Worm (Caenorhabditis elegans) whole organism, young adult: ENCODE results near the gene txt-13.

Source experiments
- B0019.2 ChIP-seq: fragments of 200-800 bp; sonication (Bioruptor generic); conservative IDR thresholded peaks from 2 replicates; pipeline ENCODE4 v1.3.6; 2022; ENCODE audit warnings: missing genetic modification reagents, missing genetic modification characterization, missing compliant biosample characterization
- C06A6.2 ChIP-seq: fragments of 200-800 bp; sonication (Bioruptor generic); conservative IDR thresholded peaks from 2 replicates; pipeline ENCODE4 v1.3.6; 2022; ENCODE audit warnings: missing genetic modification characterization, missing compliant biosample characterization
- F33H1.4 ChIP-seq: fragments of 200-800 bp; sonication (Bioruptor generic); IDR thresholded peaks from 2 replicates; pipeline ENCODE4 v1.3.6; 2022; ENCODE audit warnings: missing genetic modification reagents, missing genetic modification characterization, missing compliant biosample characterization
- F37B4.10 ChIP-seq: fragments of 200-800 bp; sonication (Bioruptor generic); IDR thresholded peaks from 2 replicates; pipeline ENCODE4 v1.3.6; 2022; ENCODE audit warnings: missing genetic modification characterization, missing compliant biosample characterization
- F49E8.2 ChIP-seq: sonication (generic microtip); optimal IDR thresholded peaks from 3 replicates; lab custom pipeline; 2017; ENCODE audit warnings: missing genetic modification characterization, mild to moderate bottlenecking, missing compliant biosample characterization, antibody characterized with exemption, moderate library complexity; ENCODE audit not compliant: insufficient read depth
- F57A8.1 ChIP-seq: fragments of 200-800 bp; sonication (Bioruptor generic); optimal IDR thresholded peaks from 2 replicates; lab custom pipeline; 2018; ENCODE audit warnings: mild to moderate bottlenecking, missing genetic modification characterization, moderate library complexity, missing compliant biosample characterization
- F57C9.4 ChIP-seq: sonication (generic microtip); optimal IDR thresholded peaks from 2 replicates; lab custom pipeline; 2017; ENCODE audit warnings: mild to moderate bottlenecking, missing genetic modification characterization, missing compliant biosample characterization
- T07F8.4 ChIP-seq: sonication (generic microtip); optimal IDR thresholded peaks from 2 replicates; lab custom pipeline; 2016; ENCODE audit warnings: mild to moderate bottlenecking, missing genetic modification characterization, moderate library complexity, missing compliant biosample characterization
- Y67H2A.10 ChIP-seq: fragments of 200-800 bp; sonication (Bioruptor generic); conservative IDR thresholded peaks from 2 replicates; pipeline ENCODE4 v1.3.6; 2022; ENCODE audit warnings: missing genetic modification reagents, missing genetic modification characterization, missing compliant biosample characterization
- Y95B8A.8 ChIP-seq: fragments of 200-800 bp; sonication (Bioruptor generic); IDR thresholded peaks from 2 replicates; pipeline ENCODE4 v1.3.6; 2022; ENCODE audit warnings: missing genetic modification reagents, missing genetic modification characterization, missing compliant biosample characterization
- ZK185.1 ChIP-seq: sonication (generic microtip); optimal IDR thresholded peaks from 2 replicates; lab custom pipeline; 2016; ENCODE audit warnings: mild to moderate bottlenecking, missing genetic modification characterization, missing compliant biosample characterization; ENCODE audit not compliant: poor library complexity, severe bottlenecking
- atf-7 ChIP-seq: sonication (generic microtip); optimal IDR thresholded peaks from 2 replicates; lab custom pipeline; 2017; ENCODE audit warnings: mild to moderate bottlenecking, missing genetic modification characterization, missing compliant biosample characterization
- bed-1 ChIP-seq: fragments of 200-800 bp; sonication (Bioruptor generic); IDR thresholded peaks from 2 replicates; pipeline ENCODE4 v1.3.6; 2022; ENCODE audit warnings: missing genetic modification reagents, missing genetic modification characterization, missing compliant biosample characterization
- ccch-3 ChIP-seq: fragments of 200-800 bp; sonication (Bioruptor generic); optimal IDR thresholded peaks from 2 replicates; lab custom pipeline; 2018; ENCODE audit warnings: mild to moderate bottlenecking, missing genetic modification characterization, missing compliant biosample characterization
- ceh-27 ChIP-seq: fragments of 200-800 bp; sonication (Bioruptor generic); optimal IDR thresholded peaks from 2 replicates; lab custom pipeline; 2018; ENCODE audit warnings: mild to moderate bottlenecking, missing genetic modification characterization, moderate library complexity, missing compliant biosample characterization
- ceh-58 ChIP-seq: fragments of 200-800 bp; sonication (Bioruptor generic); IDR thresholded peaks from 2 replicates; pipeline ENCODE4 v1.3.6; 2022; ENCODE audit warnings: missing genetic modification characterization, missing compliant biosample characterization
- ceh-79 ChIP-seq: sonication (generic microtip); optimal IDR thresholded peaks from 2 replicates; lab custom pipeline; 2017; ENCODE audit warnings: mild to moderate bottlenecking, missing genetic modification characterization, missing compliant biosample characterization
- chd-7 ChIP-seq: sonication (generic microtip); optimal IDR thresholded peaks from 2 replicates; lab custom pipeline; 2016; ENCODE audit warnings: mild to moderate bottlenecking, missing genetic modification characterization, moderate library complexity, missing compliant biosample characterization
- die-1 ChIP-seq: sonication (generic microtip); optimal IDR thresholded peaks from 2 replicates; lab custom pipeline; 2016; ENCODE audit warnings: missing genotype, mild to moderate bottlenecking, missing genetic modification characterization, missing compliant biosample characterization
- dox-1 ChIP-seq: fragments of 200-800 bp; sonication (Bioruptor generic); IDR thresholded peaks from 2 replicates; pipeline ENCODE4 v1.3.6; 2022; ENCODE audit warnings: missing genetic modification reagents, missing genetic modification characterization, missing compliant biosample characterization
- ets-4 ChIP-seq: fragments of 200-800 bp; sonication (Bioruptor generic); optimal IDR thresholded peaks from 2 replicates; lab custom pipeline; 2018; ENCODE audit warnings: mild to moderate bottlenecking, missing genetic modification characterization, missing compliant biosample characterization
- gei-17 ChIP-seq: fragments of 200-800 bp; sonication (Bioruptor generic); optimal IDR thresholded peaks from 2 replicates; lab custom pipeline; 2018; ENCODE audit warnings: mild to moderate bottlenecking, missing genetic modification characterization, missing compliant biosample characterization
- hlh-12 ChIP-seq: sonication (generic microtip); optimal IDR thresholded peaks from 2 replicates; lab custom pipeline; 2016; ENCODE audit warnings: missing genetic modification characterization, missing compliant biosample characterization
- hmg-20 ChIP-seq: fragments of 200-800 bp; sonication (Bioruptor generic); IDR thresholded peaks from 2 replicates; pipeline ENCODE4 v1.3.6; 2022; ENCODE audit warnings: missing genetic modification reagents, missing genetic modification characterization, missing compliant biosample characterization
- let-526 ChIP-seq: fragments of 200-800 bp; sonication (Bioruptor generic); IDR thresholded peaks from 2 replicates; pipeline ENCODE4 v1.3.6; 2022; ENCODE audit warnings: missing genetic modification reagents, missing genetic modification characterization, missing compliant biosample characterization
- lin-26 ChIP-seq: fragments of 200-800 bp; sonication (Bioruptor generic); IDR thresholded peaks from 2 replicates; pipeline ENCODE4 v1.3.6; 2022; ENCODE audit warnings: missing genetic modification reagents, missing genetic modification characterization, missing compliant biosample characterization
- lin-40 ChIP-seq: sonication (generic microtip); optimal IDR thresholded peaks from 2 replicates; lab custom pipeline; 2016; ENCODE audit warnings: missing genetic modification characterization, mild to moderate bottlenecking, missing compliant biosample characterization, missing genotype, missing genetic modification reagents
- lin-54 ChIP-seq: fragments of 200-800 bp; sonication (Bioruptor generic); optimal IDR thresholded peaks from 2 replicates; lab custom pipeline; 2018; ENCODE audit warnings: mild to moderate bottlenecking, missing genetic modification characterization, missing compliant biosample characterization
- lir-1 ChIP-seq: fragments of 200-800 bp; sonication (Bioruptor generic); conservative IDR thresholded peaks from 2 replicates; pipeline ENCODE4 v1.3.6; 2022; ENCODE audit warnings: missing genetic modification reagents, missing genetic modification characterization, missing compliant biosample characterization
- mes-4 ChIP-seq: sonication (generic microtip); optimal IDR thresholded peaks from 2 replicates; lab custom pipeline; 2016; ENCODE audit warnings: missing genotype, missing genetic modification characterization, missing compliant biosample characterization
- nfya-1 ChIP-seq: sonication (generic microtip); optimal IDR thresholded peaks from 2 replicates; lab custom pipeline; 2017; ENCODE audit warnings: antibody characterized with exemption, missing compliant biosample characterization, missing genetic modification characterization, borderline replicate concordance; ENCODE audit not compliant: insufficient read depth
- nfyb-1 ChIP-seq: fragments of 200-800 bp; sonication (Bioruptor generic); IDR thresholded peaks from 2 replicates; pipeline ENCODE4 v1.3.6; 2022; ENCODE audit warnings: missing genetic modification reagents, missing genetic modification characterization, missing compliant biosample characterization
- nhr-80 ChIP-seq: sonication (generic microtip); optimal IDR thresholded peaks from 2 replicates; lab custom pipeline; 2016; ENCODE audit warnings: missing genetic modification characterization, missing compliant biosample characterization
- pbrm-1 ChIP-seq: fragments of 200-800 bp; sonication (Bioruptor generic); IDR thresholded peaks from 2 replicates; pipeline ENCODE4 v1.3.6; 2022; ENCODE audit warnings: missing genetic modification reagents, missing genetic modification characterization, missing compliant biosample characterization
- pha-4 ChIP-seq: fragments of 150-350 bp; sonication (generic microtip); optimal IDR thresholded peaks from 2 replicates; lab custom pipeline; 2014; ENCODE audit warnings: missing biosample characterization, missing genetic modification reagents, missing genetic modification characterization
- rcor-1 ChIP-seq: fragments of 200-800 bp; sonication (Bioruptor generic); IDR thresholded peaks from 2 replicates; pipeline ENCODE4 v1.3.6; 2022; ENCODE audit warnings: missing genetic modification reagents, missing genetic modification characterization, missing compliant biosample characterization
- rec-8 ChIP-seq, 2 experiments: sonication (generic microtip); optimal IDR thresholded peaks; 2 replicates each; lab custom pipeline; 2016; ENCODE audit warnings: mild to moderate bottlenecking in 2 of 2, missing genetic modification characterization in 2 of 2, missing genetic modification reagents in 2 of 2, missing genotype in 2 of 2, missing biosample characterization in 1 of 2, missing compliant biosample characterization in 1 of 2, moderate library complexity in 1 of 2
- rpc-1 ChIP-seq, 2 experiments: fragments of 150-350 bp in 1 of 2; sonication (generic microtip) in 1 of 2; optimal IDR thresholded peaks; 2 replicates each; lab custom pipeline; 2014 to 2018; ENCODE audit warnings: missing biosample characterization in 1 of 2, missing genetic modification characterization in 1 of 2, missing genetic modification reagents in 1 of 2, missing genotype in 1 of 2
- snpc-1.3 ChIP-seq: sonication (generic microtip); optimal IDR thresholded peaks from 2 replicates; lab custom pipeline; 2017; ENCODE audit warnings: missing genetic modification characterization, mild to moderate bottlenecking, missing compliant biosample characterization, antibody characterized with exemption, moderate library complexity, missing genotype, missing genetic modification reagents; ENCODE audit not compliant: insufficient read depth
- snpc-3.4 ChIP-seq: sonication (generic microtip); optimal IDR thresholded peaks from 2 replicates; lab custom pipeline; 2017; ENCODE audit warnings: missing genetic modification characterization, mild to moderate bottlenecking, missing compliant biosample characterization, antibody characterized with exemption, moderate library complexity, missing genotype, missing genetic modification reagents
- tbx-9 ChIP-seq: sonication (generic microtip); optimal IDR thresholded peaks from 2 replicates; lab custom pipeline; 2016; ENCODE audit warnings: borderline replicate concordance, missing genetic modification characterization, inconsistent platforms, missing compliant biosample characterization
- zfh-2 ChIP-seq: fragments of 200-800 bp; sonication (Bioruptor generic); conservative IDR thresholded peaks from 2 replicates; pipeline ENCODE4 v1.3.6; 2022; ENCODE audit warnings: missing genetic modification reagents, missing genetic modification characterization, missing compliant biosample characterization
- ztf-18 ChIP-seq: sonication (generic microtip); optimal IDR thresholded peaks from 2 replicates; lab custom pipeline; 2016; ENCODE audit warnings: missing genotype, mild to moderate bottlenecking, missing genetic modification characterization, missing compliant biosample characterization
- ztf-22 ChIP-seq: fragments of 200-800 bp; sonication (Bioruptor generic); optimal IDR thresholded peaks from 2 replicates; lab custom pipeline; 2018; ENCODE audit warnings: mild to moderate bottlenecking, missing genetic modification characterization, moderate library complexity, missing compliant biosample characterization
- ztf-26 ChIP-seq: sonication (generic microtip); optimal IDR thresholded peaks from 2 replicates; lab custom pipeline; 2017; ENCODE audit warnings: missing genetic modification characterization, missing compliant biosample characterization
- ztf-3 ChIP-seq: fragments of 200-800 bp; sonication (Bioruptor generic); optimal IDR thresholded peaks from 2 replicates; lab custom pipeline; 2018; ENCODE audit warnings: mild to moderate bottlenecking, missing genetic modification characterization, missing compliant biosample characterization

The txt-13 gene

ce11 chrII:10555484-10556075, 14.8 kb upstream of the txt-13 start (continued):
- TF ChIP-seq ztf-22 (GFP tag; lab: Kevin White, UChicago) (no peak), F49E8.2 (tag; lab: Kevin White, UChicago) (no peak), Y67H2A.10 (no peak), lir-1 (GFP tag; lab: Robert Waterston, UW) (peak; percentile 15; the same call in 1 of the 2 replicates), ztf-18 (tag; lab: Kevin White, UChicago) (no peak), zfh-2 (peak; percentile 66), ztf-3 (peak; percentile 65), F37B4.10 (no peak), ccch-3 (GFP tag; lab: Kevin White, UChicago) (no peak), ceh-79 (tag; lab: Kevin White, UChicago) (no peak), lin-26 (0 out of 2 replicates have a peak, but pooled peaks have one; percentile 37), pha-4 (tag; lab: Kevin White, UChicago) (peak; percentile 51), ZK185.1 (tag; lab: Kevin White, UChicago) (no peak), die-1 (tag; lab: Kevin White, UChicago) (no peak), rpc-1 (optimal IDR thresholded peaks at IDR 0.05; lab: Kevin White, UChicago) (no peak), rpc-1 (tag; optimal IDR thresholded peaks at IDR 0.05; lab: Kevin White, UChicago) (no peak), rec-8 (tag; optimal IDR thresholded peaks at IDR 0.05; lab: Kevin White, UChicago) (no peak), ztf-26 (tag; lab: Kevin White, UChicago) (peak; percentile 84), hlh-12 (no peak), chd-7 (peak; percentile 80), C06A6.2 (no peak; the same call in 1 of the 2 replicates), snpc-3.4 (tag; lab: Kevin White, UChicago) (no peak), let-526 (GFP tag; lab: Robert Waterston, UW) (0 out of 2 replicates have a peak, but pooled peaks have one; percentile 19), F57C9.4 (no peak), lin-54 (GFP tag; lab: Kevin White, UChicago) (peak; percentile 7), B0019.2 (GFP tag; lab: Robert Waterston, UW) (no peak), Y95B8A.8 (0 out of 2 replicates have a peak, but pooled peaks have one; percentile 36), ets-4 (GFP tag; lab: Kevin White, UChicago) (peak; percentile 80), bed-1 (GFP tag; lab: Robert Waterston, UW) (no peak), pbrm-1 (GFP tag; lab: Robert Waterston, UW) (peak; percentile 8; the same call in 1 of the 2 replicates), mes-4 (tag; lab: Kevin White, UChicago) (no peak), ceh-27 (GFP tag; lab: Kevin White, UChicago) (no peak), rcor-1 (GFP tag; lab: Robert Waterston, UW) (no peak), nfya-1 (tag; lab: Kevin White, UChicago) (no peak), ceh-58 (GFP tag; lab: Robert Waterston, UW) (no peak), T07F8.4 (tag; lab: Kevin White, UChicago) (no peak), gei-17 (GFP tag; lab: Kevin White, UChicago) (peak; percentile 15), lin-40 (tag; lab: Kevin White, UChicago) (peak; percentile 15), F57A8.1 (no peak), snpc-1.3 (tag; lab: Kevin White, UChicago) (no peak), dox-1 (GFP tag; lab: Robert Waterston, UW) (peak; percentile 72; the same call in 1 of the 2 replicates), nhr-80 (tag; lab: Kevin White, UChicago) (peak; percentile 72), F33H1.4 (peak; percentile 7; the same call in 1 of the 2 replicates), nfyb-1 (GFP tag; lab: Robert Waterston, UW) (peak; percentile 67; the same call in 1 of the 2 replicates), atf-7 (tag; lab: Kevin White, UChicago) (peak; percentile 30), hmg-20 (GFP tag; lab: Robert Waterston, UW) (no peak), tbx-9 (tag; lab: Kevin White, UChicago) (no peak)
